Worm (Caenorhabditis elegans): ENCODE results near the gene rbm-39.

rbm-39 gene

ce11 chrIV:1012447-1012846 lies at the start of gene rbm-39:
Gene rbm-39 (plus strand): TSS chrIV:1012624.
- TF ChIP-seq unc-42 (tag; optimal IDR thresholded peaks at IDR 0.05) (peak; percentile 99), ceh-45 (GFP tag; IDR thresholded peaks at IDR 0.05) (no peak), sox-2 (GFP tag; IDR thresholded peaks at IDR 0.05) (no peak), ceh-24 (tag; optimal IDR thresholded peaks at IDR 0.05) (no peak), gmeb-2 (tag; optimal IDR thresholded peaks at IDR 0.05) (no peak), T23F11.4 (GFP tag; optimal IDR thresholded peaks at IDR 0.05) (no peak), Y22D7AL.16 (tag; optimal IDR thresholded peaks at IDR 0.05) (no peak), F13H6.1 (tag; optimal IDR thresholded peaks at IDR 0.05) (no peak), zip-5 (tag; optimal IDR thresholded peaks at IDR 0.05) (no peak), unc-3 (GFP tag; conservative IDR thresholded peaks at IDR 0.05) (no peak), unc-3 (tag; optimal IDR thresholded peaks at IDR 0.05) (no peak), ceh-22 (tag; optimal IDR thresholded peaks at IDR 0.05) (no peak), tbx-2 (tag; optimal IDR thresholded peaks at IDR 0.05) (peak; percentile 43), ceh-18 (tag; optimal IDR thresholded peaks at IDR 0.05) (peak; percentile 22), pqm-1 (tag; optimal IDR thresholded peaks at IDR 0.05) (no peak), che-1 (tag; optimal IDR thresholded peaks at IDR 0.05) (no peak), rnt-1 (tag; optimal IDR thresholded peaks at IDR 0.05) (no peak), mec-3 (tag; optimal IDR thresholded peaks at IDR 0.05; ENCODE audit: borderline replicate concordance) (no peak), hlh-8 (tag; optimal IDR thresholded peaks at IDR 0.05) (no peak), unc-55 (GFP tag; optimal IDR thresholded peaks at IDR 0.05) (peak; percentile 49), sdc-2 (tag; optimal IDR thresholded peaks at IDR 0.05) (no peak), pha-2 (tag; optimal IDR thresholded peaks at IDR 0.05) (peak; percentile 11), tbx-7 (tag; optimal IDR thresholded peaks at IDR 0.05) (no peak), ceh-31 (tag; optimal IDR thresholded peaks at IDR 0.05) (peak; percentile 55), K02D7.2 (tag; optimal IDR thresholded peaks at IDR 0.05) (no peak), ama-1 (optimal IDR thresholded peaks at IDR 0.05) (no peak), ceh-30 (tag; optimal IDR thresholded peaks at IDR 0.05) (no peak), lin-11 (tag; optimal IDR thresholded peaks at IDR 0.05) (no peak), ceh-9 (tag; optimal IDR thresholded peaks at IDR 0.05) (no peak), ref-2 (tag; optimal IDR thresholded peaks at IDR 0.05) (no peak), fkh-6 (tag; optimal IDR thresholded peaks at IDR 0.05) (no peak), elt-2 (tag; optimal IDR thresholded peaks at IDR 0.05) (no peak), hlh-30 (tag; optimal IDR thresholded peaks at IDR 0.05; ENCODE audit: insufficient read depth) (peak; percentile 83), elt-4 (tag; optimal IDR thresholded peaks at IDR 0.05) (no peak), ets-4 (tag; optimal IDR thresholded peaks at IDR 0.05) (no peak), nfya-1 (tag; optimal IDR thresholded peaks at IDR 0.05) (peak; percentile 64), fkh-10 (GFP tag; optimal IDR thresholded peaks at IDR 0.05) (no peak), ttx-3 (tag; optimal IDR thresholded peaks at IDR 0.05) (no peak), dve-1 (tag; optimal IDR thresholded peaks at IDR 0.05) (no peak), hlh-13 (GFP tag; optimal IDR thresholded peaks at IDR 0.05) (no peak), syd-9 (tag; optimal IDR thresholded peaks at IDR 0.05) (no peak), ceh-19 (GFP tag; optimal IDR thresholded peaks at IDR 0.05) (no peak), npax-4 (tag; optimal IDR thresholded peaks at IDR 0.05) (no peak), ztf-16 (tag; optimal IDR thresholded peaks at IDR 0.05) (no peak), hlh-6 (tag; optimal IDR thresholded peaks at IDR 0.05) (no peak), unc-86 (tag; optimal IDR thresholded peaks at IDR 0.05) (no peak), pat-9 (tag; optimal IDR thresholded peaks at IDR 0.05) (no peak), nhr-11 (tag; optimal IDR thresholded peaks at IDR 0.05) (no peak), odd-2 (tag; optimal IDR thresholded peaks at IDR 0.05) (no peak), fax-1 (tag; optimal IDR thresholded peaks at IDR 0.05) (no peak), K09A11.1 (tag; optimal IDR thresholded peaks at IDR 0.05; ENCODE audit: insufficient read depth) (no peak), lim-6 (tag; optimal IDR thresholded peaks at IDR 0.05) (no peak), sox-4 (tag; optimal IDR thresholded peaks at IDR 0.05) (no peak), pha-4 (tag; optimal IDR thresholded peaks at IDR 0.05) (no peak), hlh-15 (tag; optimal IDR thresholded peaks at IDR 0.05) (no peak)
